Worm (Caenorhabditis elegans) whole organism, young adult: ENCODE results near the gene gpa-4.

Source experiments
- B0261.1 ChIP-seq: sonication (generic microtip); optimal IDR thresholded peaks from 2 replicates; lab custom pipeline; 2016; ENCODE audit warnings: mild to moderate bottlenecking, missing genetic modification characterization, moderate library complexity, missing compliant biosample characterization
- F10E7.11 ChIP-seq: sonication (generic microtip); optimal IDR thresholded peaks from 2 replicates; lab custom pipeline; 2017; ENCODE audit warnings: mild to moderate bottlenecking, missing genetic modification characterization, moderate library complexity, missing compliant biosample characterization
- F23B12.7 ChIP-seq: sonication (generic microtip); optimal IDR thresholded peaks from 2 replicates; lab custom pipeline; 2017; ENCODE audit warnings: missing genetic modification characterization, mild to moderate bottlenecking, missing compliant biosample characterization, antibody characterized with exemption, moderate library complexity; ENCODE audit not compliant: insufficient read depth
- F33H1.4 ChIP-seq: fragments of 200-800 bp; sonication (Bioruptor generic); IDR thresholded peaks from 2 replicates; pipeline ENCODE4 v1.3.6; 2022; ENCODE audit warnings: missing genetic modification reagents, missing genetic modification characterization, missing compliant biosample characterization
- F57A8.1 ChIP-seq: fragments of 200-800 bp; sonication (Bioruptor generic); optimal IDR thresholded peaks from 2 replicates; lab custom pipeline; 2018; ENCODE audit warnings: mild to moderate bottlenecking, missing genetic modification characterization, moderate library complexity, missing compliant biosample characterization
- K12H6.12 ChIP-seq: fragments of 200-800 bp; sonication (Bioruptor generic); optimal IDR thresholded peaks from 2 replicates; lab custom pipeline; 2018; ENCODE audit warnings: mild to moderate bottlenecking, missing genetic modification characterization, missing compliant biosample characterization
- Y53G8AR.9 ChIP-seq: fragments of 200-800 bp; sonication (Bioruptor generic); conservative IDR thresholded peaks from 2 replicates; pipeline ENCODE4 v1.3.6; 2022; ENCODE audit warnings: missing genetic modification reagents, missing genetic modification characterization, missing compliant biosample characterization
- Y79H2A.3 ChIP-seq: fragments of 200-800 bp; sonication (Bioruptor generic); conservative IDR thresholded peaks from 2 replicates; pipeline ENCODE4 v1.3.6; 2022; ENCODE audit warnings: missing genetic modification reagents, missing genetic modification characterization, missing compliant biosample characterization
- Y95B8A.8 ChIP-seq: fragments of 200-800 bp; sonication (Bioruptor generic); IDR thresholded peaks from 2 replicates; pipeline ENCODE4 v1.3.6; 2022; ENCODE audit warnings: missing genetic modification reagents, missing genetic modification characterization, missing compliant biosample characterization
- bed-2 ChIP-seq: fragments of 200-800 bp; sonication (Bioruptor generic); IDR thresholded peaks from 2 replicates; pipeline ENCODE4 v1.3.6; 2022; ENCODE audit warnings: missing genetic modification reagents, missing genetic modification characterization, missing compliant biosample characterization
- ccch-3 ChIP-seq: fragments of 200-800 bp; sonication (Bioruptor generic); optimal IDR thresholded peaks from 2 replicates; lab custom pipeline; 2018; ENCODE audit warnings: mild to moderate bottlenecking, missing genetic modification characterization, missing compliant biosample characterization
- ceh-27 ChIP-seq: fragments of 200-800 bp; sonication (Bioruptor generic); optimal IDR thresholded peaks from 2 replicates; lab custom pipeline; 2018; ENCODE audit warnings: mild to moderate bottlenecking, missing genetic modification characterization, moderate library complexity, missing compliant biosample characterization
- chd-7 ChIP-seq: sonication (generic microtip); optimal IDR thresholded peaks from 2 replicates; lab custom pipeline; 2016; ENCODE audit warnings: mild to moderate bottlenecking, missing genetic modification characterization, moderate library complexity, missing compliant biosample characterization
- dox-1 ChIP-seq: fragments of 200-800 bp; sonication (Bioruptor generic); IDR thresholded peaks from 2 replicates; pipeline ENCODE4 v1.3.6; 2022; ENCODE audit warnings: missing genetic modification reagents, missing genetic modification characterization, missing compliant biosample characterization
- dpff-1 ChIP-seq: sonication (generic microtip); optimal IDR thresholded peaks from 2 replicates; lab custom pipeline; 2017; ENCODE audit warnings: mild to moderate bottlenecking, missing genetic modification characterization, missing compliant biosample characterization
- dpl-1 ChIP-seq: fragments of 150-350 bp; optimal IDR thresholded peaks from 2 replicates; lab custom pipeline; 2014; ENCODE audit warnings: missing biosample characterization, missing genetic modification reagents, missing genetic modification characterization
- efl-1 ChIP-seq: fragments of 150-350 bp; optimal IDR thresholded peaks from 2 replicates; lab custom pipeline; 2014; ENCODE audit warnings: missing biosample characterization, missing genetic modification reagents, missing genetic modification characterization
- egrh-3 ChIP-seq: fragments of 200-800 bp; sonication (Bioruptor generic); IDR thresholded peaks from 2 replicates; pipeline ENCODE4 v1.3.6; 2022; ENCODE audit warnings: missing genetic modification reagents, missing genetic modification characterization, missing compliant biosample characterization
- him-1 ChIP-seq: sonication (generic microtip); optimal IDR thresholded peaks from 2 replicates; lab custom pipeline; 2016; ENCODE audit warnings: missing genotype, missing genetic modification reagents, missing genetic modification characterization, missing compliant biosample characterization
- hlh-26 ChIP-seq: fragments of 200-800 bp; sonication (Bioruptor generic); conservative IDR thresholded peaks from 2 replicates; pipeline ENCODE4 v1.3.6; 2022; ENCODE audit warnings: missing genetic modification reagents, missing genetic modification characterization, missing compliant biosample characterization
- hmg-1.2 ChIP-seq: fragments of 200-800 bp; sonication (Bioruptor generic); IDR thresholded peaks from 2 replicates; pipeline ENCODE4 v1.3.6; 2022; ENCODE audit warnings: missing genetic modification reagents, missing genetic modification characterization, missing compliant biosample characterization
- let-607 ChIP-seq, 2 experiments: fragments of 200-800 bp in 1 of 2; sonication (Bioruptor generic) in 1 of 2; sonication (generic microtip) in 1 of 2; optimal IDR thresholded peaks; 2 replicates each; lab custom pipeline; 2016 to 2018; ENCODE audit warnings: mild to moderate bottlenecking in 2 of 2, missing compliant biosample characterization in 2 of 2, missing genetic modification characterization in 2 of 2, moderate library complexity in 2 of 2, missing genotype in 1 of 2
- lin-26 ChIP-seq: fragments of 200-800 bp; sonication (Bioruptor generic); IDR thresholded peaks from 2 replicates; pipeline ENCODE4 v1.3.6; 2022; ENCODE audit warnings: missing genetic modification reagents, missing genetic modification characterization, missing compliant biosample characterization
- lin-35 ChIP-seq, 3 experiments: fragments of 150-350 bp in 2 of 3; sonication (generic microtip) in 1 of 3; optimal IDR thresholded peaks; 2 replicates each; lab custom pipeline; 2014 to 2018; ENCODE audit warnings: missing biosample characterization in 3 of 3, missing genetic modification characterization in 3 of 3, missing genetic modification reagents in 3 of 3
- lin-54 ChIP-seq: fragments of 200-800 bp; sonication (Bioruptor generic); optimal IDR thresholded peaks from 2 replicates; lab custom pipeline; 2018; ENCODE audit warnings: mild to moderate bottlenecking, missing genetic modification characterization, missing compliant biosample characterization
- lsy-27 ChIP-seq: sonication (generic microtip); optimal IDR thresholded peaks from 2 replicates; lab custom pipeline; 2017; ENCODE audit warnings: missing genetic modification characterization, mild to moderate bottlenecking, missing compliant biosample characterization, antibody characterized with exemption, missing genotype, borderline replicate concordance; ENCODE audit not compliant: insufficient read depth
- madf-10 ChIP-seq: sonication (generic microtip); optimal IDR thresholded peaks from 2 replicates; lab custom pipeline; 2016; ENCODE audit warnings: mild to moderate bottlenecking, missing genetic modification characterization, missing compliant biosample characterization
- madf-6 ChIP-seq: fragments of 200-800 bp; sonication (Bioruptor generic); IDR thresholded peaks from 2 replicates; pipeline ENCODE4 v1.3.6; 2022; ENCODE audit warnings: missing genetic modification reagents, missing genetic modification characterization, missing compliant biosample characterization
- madf-8 ChIP-seq: fragments of 200-800 bp; sonication (Bioruptor generic); conservative IDR thresholded peaks from 2 replicates; pipeline ENCODE4 v1.3.6; 2022; ENCODE audit warnings: missing genetic modification reagents, missing genetic modification characterization, missing compliant biosample characterization
- mel-28 ChIP-seq: sonication (generic microtip); optimal IDR thresholded peaks from 2 replicates; lab custom pipeline; 2016; ENCODE audit warnings: borderline replicate concordance, mild to moderate bottlenecking, missing genetic modification characterization, missing compliant biosample characterization
- nfya-1 ChIP-seq: sonication (generic microtip); optimal IDR thresholded peaks from 2 replicates; lab custom pipeline; 2017; ENCODE audit warnings: antibody characterized with exemption, missing compliant biosample characterization, missing genetic modification characterization, borderline replicate concordance; ENCODE audit not compliant: insufficient read depth
- nhr-120 ChIP-seq: fragments of 200-800 bp; sonication (Bioruptor generic); IDR thresholded peaks from 2 replicates; pipeline ENCODE4 v1.3.6; 2022; ENCODE audit warnings: missing genetic modification characterization, missing compliant biosample characterization
- nhr-179 ChIP-seq: sonication (generic microtip); optimal IDR thresholded peaks from 2 replicates; lab custom pipeline; 2016; ENCODE audit warnings: mild to moderate bottlenecking, missing genetic modification characterization, missing compliant biosample characterization
- nhr-27 ChIP-seq: fragments of 200-800 bp; sonication (Bioruptor generic); optimal IDR thresholded peaks from 2 replicates; lab custom pipeline; 2018; ENCODE audit warnings: mild to moderate bottlenecking, missing genetic modification characterization, moderate library complexity, missing compliant biosample characterization
- pbrm-1 ChIP-seq: fragments of 200-800 bp; sonication (Bioruptor generic); IDR thresholded peaks from 2 replicates; pipeline ENCODE4 v1.3.6; 2022; ENCODE audit warnings: missing genetic modification reagents, missing genetic modification characterization, missing compliant biosample characterization
- pha-4 ChIP-seq: fragments of 150-350 bp; sonication (generic microtip); optimal IDR thresholded peaks from 2 replicates; lab custom pipeline; 2014; ENCODE audit warnings: missing biosample characterization, missing genetic modification reagents, missing genetic modification characterization
- rec-8 ChIP-seq, 2 experiments: sonication (generic microtip); optimal IDR thresholded peaks; 2 replicates each; lab custom pipeline; 2016; ENCODE audit warnings: mild to moderate bottlenecking in 2 of 2, missing genetic modification characterization in 2 of 2, missing genetic modification reagents in 2 of 2, missing genotype in 2 of 2, missing biosample characterization in 1 of 2, missing compliant biosample characterization in 1 of 2, moderate library complexity in 1 of 2
- snpc-1.3 ChIP-seq: sonication (generic microtip); optimal IDR thresholded peaks from 2 replicates; lab custom pipeline; 2017; ENCODE audit warnings: missing genetic modification characterization, mild to moderate bottlenecking, missing compliant biosample characterization, antibody characterized with exemption, moderate library complexity, missing genotype, missing genetic modification reagents; ENCODE audit not compliant: insufficient read depth
- sptf-2 ChIP-seq: fragments of 200-800 bp; sonication (Bioruptor generic); optimal IDR thresholded peaks from 2 replicates; lab custom pipeline; 2018; ENCODE audit warnings: mild to moderate bottlenecking, missing genetic modification characterization, missing compliant biosample characterization
- tlf-1 ChIP-seq: fragments of 200-800 bp; sonication (Bioruptor generic); optimal IDR thresholded peaks from 2 replicates; lab custom pipeline; 2018; ENCODE audit warnings: mild to moderate bottlenecking, missing genetic modification characterization, missing compliant biosample characterization
- xnd-1 ChIP-seq: sonication (generic microtip); optimal IDR thresholded peaks from 2 replicates; lab custom pipeline; 2016; ENCODE audit warnings: missing genotype, missing genetic modification reagents, missing genetic modification characterization, missing compliant biosample characterization
- zim-3 ChIP-seq: sonication (generic microtip); optimal IDR thresholded peaks from 2 replicates; lab custom pipeline; 2017; ENCODE audit warnings: mild to moderate bottlenecking, missing genetic modification characterization, moderate library complexity, missing compliant biosample characterization
- ztf-18 ChIP-seq: sonication (generic microtip); optimal IDR thresholded peaks from 2 replicates; lab custom pipeline; 2016; ENCODE audit warnings: missing genotype, mild to moderate bottlenecking, missing genetic modification characterization, missing compliant biosample characterization
- ztf-22 ChIP-seq: fragments of 200-800 bp; sonication (Bioruptor generic); optimal IDR thresholded peaks from 2 replicates; lab custom pipeline; 2018; ENCODE audit warnings: mild to moderate bottlenecking, missing genetic modification characterization, moderate library complexity, missing compliant biosample characterization
- ztf-3 ChIP-seq: fragments of 200-800 bp; sonication (Bioruptor generic); optimal IDR thresholded peaks from 2 replicates; lab custom pipeline; 2018; ENCODE audit warnings: mild to moderate bottlenecking, missing genetic modification characterization, missing compliant biosample characterization

The gpa-4 gene

DNA sequence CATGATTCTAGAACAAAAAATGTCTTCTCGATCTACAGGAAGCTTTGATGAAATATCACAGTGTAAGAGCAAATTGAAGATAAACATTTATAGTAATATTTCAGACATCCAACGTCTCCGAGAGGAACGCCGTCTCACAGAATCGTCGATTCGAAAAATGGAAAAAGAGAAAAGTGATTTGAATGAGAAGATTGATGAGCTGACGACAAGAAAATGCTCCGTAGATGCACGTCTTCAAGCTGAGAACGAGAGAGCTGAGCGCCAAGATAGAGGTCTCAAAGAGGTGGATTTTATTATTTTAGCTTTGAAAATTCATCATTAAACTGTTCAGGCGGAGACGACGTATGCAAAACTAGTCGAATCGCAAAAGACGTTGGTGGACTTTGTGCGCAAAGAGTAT, 13.4 kb upstream of the gpa-4 start, which contains the start of gene ssna-1:
Gene ssna-1, plus strand, starts transcription at position 12 of the 400 bp plus-strand sequence.
- no peak for TF ChIP-seq F23B12.7
- TF ChIP-seq Y95B8A.8 (GFP tag; lab: Robert Waterston, UW): no peak
- no peak for TF ChIP-seq ztf-18 (tag; lab: Kevin White, UChicago)
- no peak for TF ChIP-seq dpl-1 (GFP tag; lab: Kevin White, UChicago)
- no peak for TF ChIP-seq bed-2 (GFP tag; lab: Robert Waterston, UW)
- TF ChIP-seq rec-8 (tag; optimal IDR thresholded peaks at IDR 0.05; lab: Kevin White, UChicago): no peak
- no peak for TF ChIP-seq efl-1 (GFP tag; lab: Kevin White, UChicago)
- no peak for TF ChIP-seq ztf-3 (GFP tag; lab: Kevin White, UChicago)
- no peak for TF ChIP-seq dpff-1
- TF ChIP-seq lin-54 (GFP tag; lab: Kevin White, UChicago): no peak
- TF ChIP-seq ccch-3: no peak
- TF ChIP-seq let-607 (tag; optimal IDR thresholded peaks at IDR 0.05; lab: Kevin White, UChicago): no peak
- no peak for TF ChIP-seq madf-6
- TF ChIP-seq tlf-1: no peak
- TF ChIP-seq xnd-1 (tag; lab: Kevin White, UChicago): no peak
- no peak for TF ChIP-seq hlh-26 (GFP tag; lab: Robert Waterston, UW)

DNA sequence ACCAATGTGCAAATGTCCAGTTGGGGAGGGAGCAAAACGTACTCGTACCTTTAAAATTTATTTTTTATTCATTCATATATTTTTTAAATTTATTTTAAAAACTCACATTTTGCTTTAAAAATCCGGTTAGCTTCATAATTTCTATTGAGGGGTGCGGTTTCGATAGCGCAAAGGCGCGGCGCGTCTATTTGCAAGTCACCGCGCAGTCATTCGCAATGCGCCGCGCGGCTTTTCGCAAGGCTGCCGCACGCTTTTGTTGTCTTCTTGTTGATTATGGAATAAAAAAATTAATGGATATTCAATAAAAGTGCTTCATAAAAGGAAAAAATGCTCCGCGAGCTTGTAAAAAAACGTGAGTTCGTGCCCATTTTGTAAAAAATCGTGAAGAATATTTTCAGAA, 11.2 kb upstream of the gpa-4 start, which contains the start of the genes ears-2 and uncp-18:
Gene ears-2, minus strand, starts transcription at position 190 of the 400 bp plus-strand sequence.
Gene uncp-18, plus strand, starts transcription at position 282 of the 400 bp plus-strand sequence.
- TF ChIP-seq him-1 (tag; lab: Kevin White, UChicago): peak; percentile 78
- TF ChIP-seq K12H6.12 (tag; lab: Kevin White, UChicago): peak; percentile 81
- no peak for TF ChIP-seq nhr-179 (tag; lab: Kevin White, UChicago)
- TF ChIP-seq Y53G8AR.9 (GFP tag; lab: Robert Waterston, UW): peak; percentile 88
- peak; percentile 87 for TF ChIP-seq pbrm-1 (GFP tag; lab: Robert Waterston, UW)
- TF ChIP-seq mel-28 (tag; lab: Kevin White, UChicago): peak; percentile 33
- TF ChIP-seq chd-7 (tag; lab: Kevin White, UChicago): peak; percentile 66
- peak; percentile 97 for TF ChIP-seq dox-1 (GFP tag; lab: Robert Waterston, UW)
- peak; percentile 74 for TF ChIP-seq F33H1.4 (GFP tag; lab: Robert Waterston, UW)
- no peak for TF ChIP-seq nfya-1
- no peak for TF ChIP-seq nhr-120
- TF ChIP-seq ceh-27 (GFP tag; lab: Kevin White, UChicago): peak; percentile 93
- peak; percentile 34 for TF ChIP-seq efl-1 (GFP tag; lab: Kevin White, UChicago)
- TF ChIP-seq tlf-1: peak; percentile 87
- no peak for TF ChIP-seq lsy-27 (tag; lab: Kevin White, UChicago)
- TF ChIP-seq egrh-3 (GFP tag; lab: Robert Waterston, UW): peak; percentile 86
- TF ChIP-seq snpc-1.3 (tag; lab: Kevin White, UChicago): peak; percentile 82
- peak; percentile 63 for TF ChIP-seq ztf-18 (tag; lab: Kevin White, UChicago)
- 0 out of 2 replicates have a peak, but pooled peaks have one; percentile 22 for TF ChIP-seq madf-8 (GFP tag; lab: Robert Waterston, UW)
- peak; percentile 71; the same call in 1 of the 2 replicates for TF ChIP-seq Y79H2A.3 (GFP tag; lab: Robert Waterston, UW)
- peak in 1 of 2 experiments; percentile 77 for TF ChIP-seq let-607 (tag; optimal IDR thresholded peaks at IDR 0.05; lab: Kevin White, UChicago)
- peak; percentile 32 for TF ChIP-seq F57A8.1
- TF ChIP-seq madf-10 (tag; lab: Kevin White, UChicago): peak; percentile 89
- TF ChIP-seq B0261.1 (tag; lab: Kevin White, UChicago): peak; percentile 22
- TF ChIP-seq lin-35 (GFP tag; optimal IDR thresholded peaks at IDR 0.05; lab: Kevin White, UChicago): peak in 2 of 3 experiments; percentile 76 to 88
- peak; percentile 79 for TF ChIP-seq zim-3
- peak; percentile 46 for TF ChIP-seq F10E7.11 (tag; lab: Kevin White, UChicago)
- TF ChIP-seq sptf-2 (GFP tag; lab: Kevin White, UChicago): peak; percentile 95
- TF ChIP-seq ztf-22 (GFP tag; lab: Kevin White, UChicago): peak; percentile 28
- no peak for TF ChIP-seq nhr-27 (tag; lab: Kevin White, UChicago)
- TF ChIP-seq lin-26 (GFP tag; lab: Robert Waterston, UW): peak; percentile 67; the same call in 1 of the 2 replicates
- no peak for TF ChIP-seq ccch-3
- TF ChIP-seq pha-4 (tag; lab: Kevin White, UChicago): no peak
- TF ChIP-seq hmg-1.2 (GFP tag; lab: Robert Waterston, UW): peak; percentile 73
